Worm (Caenorhabditis elegans) whole organism, L4 larva: ENCODE data around the gene coh-3.

Experiments used
- Y5F2A.4 ChIP-seq: fragments of 200-800 bp; sonication (Bioruptor generic); optimal IDR thresholded peaks from 2 replicates; lab custom pipeline; 2018; ENCODE audit warnings: mild to moderate bottlenecking, missing genetic modification characterization, missing compliant biosample characterization
- ceh-82 ChIP-seq: sonication (generic microtip); optimal IDR thresholded peaks from 2 replicates; lab custom pipeline; 2017; ENCODE audit warnings: missing biosample characterization, missing genetic modification characterization
- ctbp-1 ChIP-seq: fragments of 200-800 bp; sonication (Bioruptor generic); IDR thresholded peaks from 2 replicates; pipeline ENCODE4 v1.3.6; 2022; ENCODE audit warnings: missing genetic modification reagents, missing genetic modification characterization, missing compliant biosample characterization
- daf-19 ChIP-seq: fragments of 200-800 bp; sonication (Bioruptor generic); conservative IDR thresholded peaks from 2 replicates; pipeline ENCODE4 v1.3.6; 2022; ENCODE audit warnings: missing genetic modification characterization, missing compliant biosample characterization
- lin-38 ChIP-seq: fragments of 200-800 bp; sonication (Bioruptor generic); IDR thresholded peaks from 2 replicates; pipeline ENCODE4 v1.3.6; 2022; ENCODE audit warnings: missing genetic modification reagents, missing genetic modification characterization, missing compliant biosample characterization
- lin-39 ChIP-seq: fragments of 150-350 bp; optimal IDR thresholded peaks from 2 replicates; lab custom pipeline; 2014; ENCODE audit warnings: missing biosample characterization, missing genetic modification reagents, missing genetic modification characterization
- mdl-1 ChIP-seq, 2 experiments: fragments of 150-350 bp in 1 of 2; sonication (generic microtip) in 1 of 2; optimal IDR thresholded peaks; 2 replicates each; lab custom pipeline; 2014 to 2017; ENCODE audit warnings: missing biosample characterization in 2 of 2, missing genetic modification characterization in 2 of 2
- nhr-41 ChIP-seq: fragments of 200-800 bp; sonication (Bioruptor generic); IDR thresholded peaks from 2 replicates; pipeline ENCODE4 v1.3.6; 2022; ENCODE audit warnings: missing genetic modification reagents, missing genetic modification characterization, missing compliant biosample characterization
- nhr-76 ChIP-seq: fragments of 150-350 bp; optimal IDR thresholded peaks from 2 replicates; lab custom pipeline; 2014; ENCODE audit warnings: missing biosample characterization, missing genetic modification characterization
- php-3 ChIP-seq: fragments of 200-800 bp; sonication (Bioruptor generic); IDR thresholded peaks from 2 replicates; pipeline ENCODE4 v1.3.6; 2022; ENCODE audit warnings: missing genetic modification reagents, missing genetic modification characterization, missing compliant biosample characterization

DNA sequence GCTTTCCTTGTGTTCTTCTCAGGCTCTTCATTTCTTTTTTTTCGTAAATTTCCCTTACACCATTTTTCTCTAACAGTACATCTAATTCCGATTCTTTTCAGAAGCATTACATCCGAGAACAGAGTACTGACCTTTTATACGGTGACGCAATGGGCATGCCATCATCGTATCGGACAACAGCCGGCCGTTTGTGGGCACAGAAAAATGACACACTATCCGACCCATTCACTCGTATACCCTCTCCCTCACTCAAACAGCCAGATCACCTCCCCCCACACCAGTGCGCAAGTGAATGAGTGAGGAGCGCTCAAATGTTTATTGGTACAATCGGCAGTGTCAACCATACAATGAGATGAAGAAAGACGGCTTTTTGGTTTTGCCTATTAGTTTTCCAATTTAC, 43.9 kb downstream of the coh-3 start, which contains the start of gene R02D5.24:
- TF ChIP-seq daf-19 (no peak), lin-39 (tag; lab: Kevin White, UChicago) (no peak), ctbp-1 (no peak), lin-38 (no peak), ceh-82 (tag; lab: Kevin White, UChicago) (no peak), nhr-76 (tag; lab: Kevin White, UChicago) (no peak), php-3 (GFP tag; lab: Robert Waterston, UW) (no peak), mdl-1 (tag; optimal IDR thresholded peaks at IDR 0.05; lab: Kevin White, UChicago) (no peak), Y5F2A.4 (GFP tag; lab: Kevin White, UChicago) (no peak), nhr-41 (GFP tag; lab: Robert Waterston, UW) (no peak)
